Worm (Caenorhabditis elegans) whole organism, L4/young adult: ENCODE data around the gene nhr-45.

ENCODE experiments used
- W03F9.2 ChIP-seq: fragments of 150-350 bp; optimal IDR thresholded peaks from 2 replicates; lab custom pipeline; 2014; ENCODE audit warnings: missing biosample characterization, missing genetic modification characterization
- dao-5 ChIP-seq: sonication (generic microtip); optimal IDR thresholded peaks from 2 replicates; lab custom pipeline; 2016; ENCODE audit warnings: missing genotype, missing genetic modification characterization, moderate library complexity, missing compliant biosample characterization
- him-1 ChIP-seq: sonication (generic microtip); optimal IDR thresholded peaks from 2 replicates; lab custom pipeline; 2016; ENCODE audit warnings: missing genotype, missing genetic modification reagents, missing genetic modification characterization, missing compliant biosample characterization

The nhr-45 gene

DNA sequence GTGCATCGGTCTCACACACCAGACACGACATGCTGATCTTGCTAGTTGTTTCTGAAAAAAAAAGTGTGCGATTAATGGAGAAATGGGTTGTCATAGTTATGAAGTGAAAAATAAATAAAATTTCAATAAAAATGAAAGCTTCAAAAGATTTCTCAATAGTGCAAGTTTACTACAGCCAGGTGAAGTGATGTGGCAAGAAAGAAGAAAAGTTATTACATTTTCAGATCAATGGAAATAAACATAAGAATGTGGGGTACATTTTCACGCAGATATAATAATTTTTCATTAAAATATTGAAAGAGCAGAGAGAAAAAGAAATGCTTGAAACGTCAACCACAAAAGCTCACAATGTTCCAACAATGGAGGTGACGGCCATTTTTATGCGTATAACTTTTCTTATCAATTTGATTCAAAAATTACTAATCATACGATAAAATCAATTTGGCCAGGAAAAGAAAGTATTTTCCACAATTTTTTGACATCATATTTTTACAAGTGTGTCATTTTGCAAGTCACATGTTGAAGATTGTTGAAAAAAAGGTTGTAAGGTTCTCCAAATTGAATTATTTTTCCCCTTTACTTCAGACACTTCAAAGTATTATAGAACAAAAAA is at the start of gene nhr-45:
Gene nhr-45 (minus strand): TSS at position 51 of the 613 bp plus-strand sequence.
- no peak for TF ChIP-seq W03F9.2
- no peak for TF ChIP-seq dao-5 (tag; lab: Kevin White, UChicago)
- no peak for TF ChIP-seq him-1 (tag; lab: Kevin White, UChicago)

DNA sequence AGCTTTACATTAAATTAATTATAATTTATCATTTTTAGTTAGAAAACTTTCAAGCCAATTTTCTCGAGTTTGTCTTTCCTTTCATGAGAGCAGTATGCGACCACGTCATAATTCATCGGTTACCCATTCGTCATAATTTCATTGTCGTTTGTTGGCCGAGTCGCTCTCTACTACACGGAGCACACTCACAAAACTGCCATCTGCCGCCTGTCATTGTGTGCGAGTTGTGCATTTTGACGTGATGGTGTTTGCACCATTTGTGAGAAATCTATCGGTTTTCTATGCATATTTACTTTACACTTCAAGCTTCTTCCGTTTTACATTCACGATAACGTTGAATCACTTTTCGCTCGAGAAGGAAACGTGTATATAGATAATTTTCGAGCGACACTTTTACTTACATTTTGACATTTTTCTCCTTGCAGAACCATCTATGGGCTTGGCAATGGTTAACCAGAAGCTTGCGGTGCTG is 46.7 kb upstream of the nhr-45 start, which contains the start of gene dhhc-10:
Gene dhhc-10 (plus strand): TSS at position 422 of the 472 bp plus-strand sequence.
- TF ChIP-seq him-1 (tag; lab: Kevin White, UChicago) (no peak), W03F9.2 (peak; percentile 11)

DNA sequence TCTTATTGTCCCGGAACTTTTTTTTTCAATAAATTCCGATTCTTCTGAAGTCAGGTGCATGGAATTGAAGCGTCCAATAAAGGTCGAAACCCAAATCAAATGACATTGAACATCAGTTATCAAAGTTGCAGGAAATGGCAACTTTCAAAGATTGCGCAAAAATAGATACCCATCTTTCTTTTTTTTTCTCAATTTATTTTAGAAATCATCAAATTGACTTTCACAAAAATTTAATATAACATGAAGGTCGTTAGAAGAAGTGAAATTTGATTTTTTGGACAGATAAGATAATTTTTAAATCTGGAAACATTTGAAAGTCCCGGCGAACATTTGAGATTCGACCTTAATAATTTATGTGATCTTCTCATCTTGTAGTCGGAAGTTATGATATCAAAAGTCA is 45.5 kb upstream of the nhr-45 start:
- TF ChIP-seq dao-5 (tag; lab: Kevin White, UChicago) (no peak), W03F9.2 (no peak), him-1 (tag; lab: Kevin White, UChicago) (no peak)

DNA sequence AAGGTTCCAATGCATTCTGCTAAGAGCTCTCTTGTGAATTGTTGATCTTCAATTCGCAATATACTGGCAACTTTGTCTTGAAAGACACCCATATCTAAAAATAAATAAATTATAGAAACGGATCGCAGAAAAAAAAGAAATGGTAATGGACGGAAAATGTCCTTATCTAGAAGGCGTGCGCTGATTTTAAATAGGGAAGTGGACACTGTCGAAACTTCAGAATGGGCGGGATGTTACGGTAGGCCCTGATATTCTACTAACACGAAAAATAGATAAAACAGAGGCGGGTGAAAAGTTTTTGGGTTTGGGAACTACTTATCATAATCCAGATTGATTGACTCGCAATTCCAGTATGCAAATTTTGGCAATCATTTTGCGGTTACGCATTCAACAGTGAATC is 44.8 kb upstream of the nhr-45 start, which contains the start of gene aqp-8:
Gene aqp-8 (minus strand): TSS at position 101 of the 400 bp plus-strand sequence.
- TF ChIP-seq him-1 (tag; lab: Kevin White, UChicago) = no peak
- no peak for TF ChIP-seq W03F9.2
- TF ChIP-seq dao-5 (tag; lab: Kevin White, UChicago) = no peak

DNA sequence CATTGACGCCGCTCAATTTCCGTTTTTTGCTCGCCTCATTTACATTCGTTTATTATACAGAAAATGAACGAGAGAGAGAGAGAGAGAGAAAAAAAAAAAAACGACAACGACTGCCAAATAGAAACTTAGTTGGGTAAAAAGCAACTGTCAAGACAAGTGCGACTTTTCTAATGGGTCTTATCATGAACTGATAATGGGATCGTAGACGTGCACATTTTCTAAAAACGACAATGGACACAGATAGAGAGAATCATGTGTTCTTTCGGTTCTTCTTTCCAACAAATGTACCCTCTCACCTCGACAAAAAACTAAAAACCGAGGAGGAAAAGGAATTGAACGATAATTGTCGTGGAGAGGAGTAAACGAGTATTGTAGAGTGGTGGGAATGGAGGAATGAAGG is 40.0 kb upstream of the nhr-45 start:
- TF ChIP-seq W03F9.2 = no peak
- TF ChIP-seq dao-5 (tag; lab: Kevin White, UChicago) = no peak
- TF ChIP-seq him-1 (tag; lab: Kevin White, UChicago) = no peak

DNA sequence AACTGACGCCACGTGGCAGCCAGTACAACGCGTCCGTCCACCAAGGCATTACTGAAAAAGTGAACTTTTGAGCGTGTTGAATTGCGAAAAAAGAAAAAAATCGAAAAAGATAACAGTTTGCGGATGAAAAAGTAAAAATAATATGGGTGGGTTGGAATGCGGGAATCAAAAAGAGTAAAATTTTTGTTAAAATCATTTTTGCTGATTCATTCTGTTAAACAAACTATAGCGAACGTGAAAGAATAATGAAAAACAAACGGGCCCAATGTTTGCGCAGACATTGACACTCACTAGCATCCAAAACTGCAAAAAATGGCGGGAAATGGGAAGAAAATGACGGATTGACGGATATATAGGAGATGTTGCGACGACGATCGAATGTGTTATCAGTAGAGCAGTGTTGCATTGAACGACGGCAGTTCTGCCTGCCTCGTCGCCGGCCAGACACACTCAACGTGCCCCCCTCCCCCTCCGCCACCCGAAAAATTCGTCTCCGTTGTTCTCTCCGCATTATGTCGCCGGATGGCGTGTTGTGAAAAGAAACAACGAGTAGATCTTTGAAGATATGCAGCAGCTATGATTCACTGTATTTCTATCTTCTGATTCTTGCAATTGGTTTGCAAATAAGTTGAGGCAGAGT is 39.4 kb upstream of the nhr-45 start, which contains the start of gene hyl-2:
Gene hyl-2 (minus strand): TSS at position 51 of the 640 bp plus-strand sequence.
- TF ChIP-seq dao-5 (tag; lab: Kevin White, UChicago) = no peak
- no peak for TF ChIP-seq W03F9.2
- TF ChIP-seq him-1 (tag; lab: Kevin White, UChicago) = no peak

DNA sequence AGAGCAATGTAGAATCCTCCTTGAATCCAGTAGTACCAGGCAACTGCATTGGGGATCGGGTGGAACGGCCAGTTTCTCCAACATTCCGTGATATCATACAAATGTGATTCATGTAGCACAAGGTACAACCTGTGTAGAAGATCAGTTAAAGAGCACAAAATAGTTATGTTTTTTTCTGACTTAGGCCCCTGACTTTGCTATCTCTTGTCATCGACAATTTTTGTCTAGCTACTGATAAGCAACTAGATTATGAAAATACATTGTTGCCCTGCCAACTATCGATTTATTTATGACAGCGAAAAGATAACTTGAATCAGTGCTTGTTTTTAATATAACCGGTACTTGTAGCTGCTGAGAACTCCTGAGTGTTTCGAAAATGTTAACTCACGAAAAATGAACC is 38.2 kb upstream of the nhr-45 start:
- TF ChIP-seq W03F9.2 (no peak), dao-5 (tag; lab: Kevin White, UChicago) (no peak)

DNA sequence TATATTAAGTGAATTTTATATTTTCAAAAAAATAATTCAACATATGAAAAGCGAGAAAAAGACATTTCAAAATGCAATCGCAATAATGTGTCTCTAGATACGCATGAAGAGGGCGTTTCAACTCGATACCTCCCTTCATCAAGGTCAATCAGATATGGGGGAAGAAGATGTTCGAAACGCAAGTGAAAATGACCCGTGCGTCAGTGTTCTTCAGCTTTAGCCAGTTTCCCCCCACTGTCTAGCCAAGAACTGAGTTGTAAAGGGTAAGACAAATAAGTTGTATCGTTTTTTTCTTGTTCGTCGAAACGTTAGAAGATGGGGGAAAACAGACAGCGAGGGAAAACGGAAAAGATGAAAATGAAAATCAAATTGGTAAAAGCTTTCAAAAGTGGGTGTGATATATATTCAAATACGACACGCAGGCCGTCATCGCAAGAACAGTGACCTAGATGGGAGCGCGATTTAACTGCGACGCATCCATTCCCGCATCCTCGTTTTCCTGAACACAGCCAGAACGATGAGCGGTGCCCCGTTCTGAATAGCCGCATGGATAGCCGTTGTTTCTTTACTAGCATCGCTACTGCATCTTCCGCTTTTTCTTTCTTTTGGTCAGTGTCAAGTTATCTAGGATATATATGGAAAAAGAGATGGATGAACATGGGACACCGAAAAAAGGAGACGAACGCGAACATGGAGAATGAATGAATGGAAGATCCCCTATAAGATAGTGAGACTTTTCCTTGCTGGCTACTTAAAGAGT is 34.7 kb upstream of the nhr-45 start:
- TF ChIP-seq him-1 (tag; lab: Kevin White, UChicago) (no peak), dao-5 (tag; lab: Kevin White, UChicago) (no peak), W03F9.2 (no peak)

DNA sequence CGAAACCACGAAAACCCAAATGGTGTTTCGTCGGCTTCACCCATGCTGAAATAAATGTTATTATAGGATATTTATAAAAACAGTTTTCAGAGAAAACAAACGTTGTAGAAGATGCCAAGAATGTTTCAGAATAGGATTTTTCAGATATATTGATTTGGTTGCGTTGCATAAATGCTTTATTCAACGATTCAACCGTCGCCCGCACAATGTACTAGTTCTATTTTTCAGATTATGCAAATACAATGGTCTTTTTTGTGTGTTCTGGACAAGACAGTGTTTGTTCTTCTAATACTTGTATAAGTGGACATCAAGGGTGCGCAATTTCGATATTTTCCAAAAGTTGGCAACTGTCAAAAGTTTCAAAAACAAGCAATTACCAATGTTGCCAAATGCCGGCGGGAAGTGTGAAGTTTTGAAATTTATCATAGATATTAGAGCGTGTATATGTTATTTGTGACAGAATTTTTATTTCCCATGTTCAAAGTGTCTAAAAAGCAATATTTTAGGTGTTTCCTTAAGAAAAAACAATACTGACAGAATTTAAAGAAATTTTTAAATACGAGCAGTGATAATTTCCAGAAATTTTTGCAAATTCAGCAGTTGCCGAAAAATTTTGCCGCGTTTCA is 31.1 kb upstream of the nhr-45 start, which contains the start of gene K02G10.5:
Gene K02G10.5 (minus strand): TSS at position 51 of the 626 bp plus-strand sequence.
- TF ChIP-seq W03F9.2 = no peak
- no peak for TF ChIP-seq dao-5 (tag; lab: Kevin White, UChicago)
- TF ChIP-seq him-1 (tag; lab: Kevin White, UChicago) = no peak

DNA sequence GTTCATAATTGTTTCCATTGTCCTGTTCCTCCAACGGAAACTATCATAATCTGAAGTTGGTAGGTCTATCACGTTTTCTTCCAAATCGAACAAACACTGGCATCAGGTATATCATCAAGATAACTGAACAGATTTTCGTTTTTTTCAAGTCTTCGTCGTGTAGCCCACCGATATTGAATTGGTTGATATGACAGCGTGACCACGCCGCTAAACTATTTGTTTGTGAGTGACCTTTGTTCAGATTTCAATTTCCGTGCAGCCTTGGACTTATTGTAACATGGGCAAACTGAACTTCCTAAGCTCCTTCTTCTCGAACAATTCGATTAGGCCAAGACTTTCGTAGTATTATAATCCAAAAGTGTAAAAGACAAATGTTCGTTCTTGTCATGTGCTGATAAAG is 25.5 kb upstream of the nhr-45 start:
- TF ChIP-seq dao-5 (tag; lab: Kevin White, UChicago) (no peak), him-1 (tag; lab: Kevin White, UChicago) (no peak), W03F9.2 (no peak)

DNA sequence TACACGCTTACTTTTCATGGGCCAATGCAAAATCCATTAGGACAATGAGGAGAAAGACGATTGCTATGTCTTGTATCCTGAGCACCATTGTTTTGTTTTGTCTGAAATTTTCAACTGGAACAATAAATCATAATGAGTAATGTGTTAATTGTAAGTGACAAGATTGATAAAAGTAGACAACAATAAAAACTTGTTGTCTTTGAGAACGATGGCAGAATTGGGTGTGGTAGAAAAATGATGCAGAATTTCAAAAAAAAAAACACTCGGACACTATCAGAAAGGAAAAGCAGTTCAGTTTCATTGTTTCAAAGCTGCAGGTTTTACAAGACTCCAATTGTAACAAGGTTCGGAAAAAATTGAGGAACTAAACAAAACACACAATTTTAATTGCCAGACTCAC is 22.5 kb upstream of the nhr-45 start, which contains the start of gene K02G10.15:
Gene K02G10.15 (minus strand): TSS at position 101 of the 400 bp plus-strand sequence.
- no peak for TF ChIP-seq him-1 (tag; lab: Kevin White, UChicago)
- TF ChIP-seq dao-5 (tag; lab: Kevin White, UChicago) = no peak
- TF ChIP-seq W03F9.2 = no peak

DNA sequence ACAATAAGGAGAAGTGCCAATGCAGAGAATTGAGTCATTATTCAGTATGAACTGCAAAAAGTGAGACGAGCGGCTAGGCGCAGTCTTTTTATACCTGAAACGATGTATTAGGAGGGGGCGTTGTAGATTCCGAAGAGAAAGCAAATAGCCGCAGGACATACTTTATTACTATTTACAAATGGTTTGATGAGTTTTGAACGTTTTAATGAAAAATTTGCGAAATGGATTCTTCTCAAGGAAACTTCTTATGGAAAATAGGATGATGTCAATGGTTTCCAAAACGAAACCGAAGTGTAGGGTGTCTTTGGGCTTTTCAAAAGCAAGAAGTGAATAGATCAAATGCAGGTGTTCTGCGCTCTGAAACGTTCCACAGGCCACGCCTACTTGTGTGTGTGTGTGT is 17.9 kb upstream of the nhr-45 start, which contains the start of gene flp-11:
Gene flp-11 (minus strand): TSS at position 101 of the 400 bp plus-strand sequence.
- no peak for TF ChIP-seq W03F9.2
- TF ChIP-seq him-1 (tag; lab: Kevin White, UChicago) = no peak
- TF ChIP-seq dao-5 (tag; lab: Kevin White, UChicago) = no peak

DNA sequence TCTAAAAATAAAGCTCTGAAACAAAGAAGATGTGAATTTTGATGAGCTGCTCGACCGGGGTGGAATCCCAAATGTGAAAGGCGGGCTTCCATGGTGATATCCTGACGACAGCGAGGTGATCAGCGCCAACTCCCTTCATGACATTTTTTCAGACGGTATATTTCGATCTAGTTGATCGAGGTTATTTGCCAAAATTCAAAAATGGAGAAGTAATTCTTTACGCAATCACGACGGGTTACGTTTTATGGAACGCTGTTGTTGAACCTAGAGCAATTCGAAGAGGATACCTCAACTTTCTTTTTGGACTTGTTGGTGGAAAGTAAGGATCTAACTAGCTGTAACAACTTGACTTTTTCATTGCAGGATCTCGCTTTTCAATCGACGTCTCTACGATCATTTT is 16.6 kb upstream of the nhr-45 start:
- TF ChIP-seq W03F9.2 (no peak), him-1 (tag; lab: Kevin White, UChicago) (no peak), dao-5 (tag; lab: Kevin White, UChicago) (no peak)
